Worm (Caenorhabditis elegans) whole organism, L4/young adult: ENCODE measurements around the gene unc-132.

Source experiments
- dao-5 ChIP-seq: sonication (generic microtip); optimal IDR thresholded peaks from 2 replicates; lab custom pipeline; 2016; ENCODE audit warnings: missing genotype, missing genetic modification characterization, moderate library complexity, missing compliant biosample characterization
- him-1 ChIP-seq: sonication (generic microtip); optimal IDR thresholded peaks from 2 replicates; lab custom pipeline; 2016; ENCODE audit warnings: missing genotype, missing genetic modification reagents, missing genetic modification characterization, missing compliant biosample characterization

- TF ChIP-seq dao-5 (tag; lab: Kevin White, UChicago): no peak
- no peak for TF ChIP-seq him-1 (tag; lab: Kevin White, UChicago)
Measured at ce11 chrV:3673080-3673479, 13.8 kb upstream of the unc-132 start, which contains the start of gene pals-33.
